Fruit fly (Drosophila melanogaster): Measurements from ENCODE around the gene CG2260.

dm6 chrX:8159754-8160153 lies 38.8 kb upstream of the CG2260 start, which contains the start of gene CG15337:
- TF ChIP-seq kay (GFP tag; ENCODE audit: borderline replicate concordance) (no peak), CG7045 (GFP tag; optimal IDR thresholded peaks at IDR 0.05) (no peak), Clk (GFP tag; optimal IDR thresholded peaks at IDR 0.05) (no peak), CG11617 (GFP tag; optimal IDR thresholded peaks at IDR 0.05) (no peak)
